Fruit fly (Drosophila melanogaster) whole organism, embryonic: ENCODE measurements around the gene Atpalpha.
A peak's percentile ranks its signal among the peaks of the same experiment; 100 is the strongest.

Source experiments
- Adf1 ChIP-seq: fragments of 200-800 bp; sonication (Bioruptor generic); IDR thresholded peaks from 2 replicates; pipeline ENCODE4 v1.3.6; 2022; ENCODE audit warnings: missing biosample characterization, missing genetic modification characterization
- Bgb ChIP-seq: fragments of 200-800 bp; sonication (Bioruptor generic); IDR thresholded peaks from 2 replicates; pipeline ENCODE4 v1.3.6; 2022; ENCODE audit warnings: missing biosample characterization, missing genetic modification characterization; ENCODE audit not compliant: partially characterized antibody
- CG10543 ChIP-seq: fragments of 200-800 bp; sonication (Bioruptor generic); optimal IDR thresholded peaks from 3 replicates; lab custom pipeline; 2017; ENCODE audit warnings: missing biosample characterization, mild to moderate bottlenecking, missing genetic modification characterization, moderate library complexity
- CG10959 ChIP-seq: fragments of 200-800 bp; sonication (Bioruptor generic); IDR thresholded peaks from 2 replicates; pipeline ENCODE4 v1.3.6; 2022; ENCODE audit warnings: missing biosample characterization, missing genetic modification characterization
- CG13894 ChIP-seq: fragments of 200-800 bp; sonication (Bioruptor generic); optimal IDR thresholded peaks from 3 replicates; lab custom pipeline; 2018; ENCODE audit warnings: missing biosample characterization, mild to moderate bottlenecking, missing genetic modification characterization, moderate library complexity
- CG16779 ChIP-seq: fragments of 200-800 bp; sonication (Bioruptor generic); IDR thresholded peaks from 2 replicates; pipeline ENCODE4 v1.3.6; 2022; ENCODE audit warnings: missing biosample characterization, missing genetic modification characterization
- CG17912 ChIP-seq: fragments of 200-800 bp; sonication (Bioruptor generic); optimal IDR thresholded peaks from 2 replicates; lab custom pipeline; 2018; ENCODE audit warnings: missing biosample characterization, mild to moderate bottlenecking, missing genetic modification characterization
- CG2199 ChIP-seq: fragments of 200-800 bp; sonication (Bioruptor generic); IDR thresholded peaks from 3 replicates; pipeline ENCODE4 v1.3.6; 2022; ENCODE audit warnings: missing biosample characterization, missing genetic modification characterization
- CG30020 ChIP-seq: fragments of 200-800 bp; optimal IDR thresholded peaks from 2 replicates; lab custom pipeline; 2019; ENCODE audit warnings: missing biosample characterization, mild to moderate bottlenecking, missing genetic modification characterization, moderate library complexity
- CG6272 ChIP-seq: fragments of 200-800 bp; sonication (Bioruptor generic); IDR thresholded peaks from 2 replicates; pipeline ENCODE4 v1.3.6; 2022; ENCODE audit warnings: missing biosample characterization, missing genetic modification characterization
- CG7372 ChIP-seq: fragments of 200-800 bp; sonication (Bioruptor generic); IDR thresholded peaks from 2 replicates; pipeline ENCODE4 v1.3.6; 2022; ENCODE audit warnings: missing biosample characterization, missing genetic modification characterization
- CG8765 ChIP-seq: fragments of 200-800 bp; sonication (Bioruptor generic); IDR thresholded peaks from 2 replicates; pipeline ENCODE4 v1.3.6; 2022; ENCODE audit warnings: missing biosample characterization, missing genetic modification characterization
- CG8924 ChIP-seq: fragments of 200-800 bp; optimal IDR thresholded peaks from 3 replicates; lab custom pipeline; 2019; ENCODE audit warnings: missing biosample characterization, mild to moderate bottlenecking, missing genetic modification characterization, moderate library complexity
- Camta ChIP-seq: fragments of 200-800 bp; sonication (Bioruptor generic); optimal IDR thresholded peaks from 2 replicates; lab custom pipeline; 2016; ENCODE audit warnings: missing biosample characterization, missing genetic modification characterization
- Deaf1 ChIP-seq: fragments of 200-800 bp; optimal IDR thresholded peaks from 3 replicates; lab custom pipeline; 2019; ENCODE audit warnings: missing biosample characterization, mild to moderate bottlenecking, missing genetic modification characterization, moderate library complexity
- Fer1 ChIP-seq: fragments of 200-800 bp; sonication (Bioruptor generic); optimal IDR thresholded peaks from 2 replicates; lab custom pipeline; 2017; ENCODE audit warnings: missing biosample characterization, mild to moderate bottlenecking, missing genetic modification characterization
- HHEX ChIP-seq: fragments of 200-800 bp; sonication (Bioruptor generic); optimal IDR thresholded peaks from 3 replicates; lab custom pipeline; 2017; ENCODE audit warnings: missing biosample characterization, mild to moderate bottlenecking, missing genetic modification characterization, missing genetic modification reagents
- Hmr ChIP-seq: fragments of 200-800 bp; sonication (Bioruptor generic); optimal IDR thresholded peaks from 3 replicates; lab custom pipeline; 2017; ENCODE audit warnings: mild to moderate bottlenecking, missing biosample characterization, missing genetic modification reagents, missing genetic modification characterization
- MBD-R2 ChIP-seq: fragments of 200-800 bp; sonication (Bioruptor generic); IDR thresholded peaks from 2 replicates; pipeline ENCODE4 v1.3.6; 2022; ENCODE audit warnings: missing biosample characterization, missing genetic modification characterization
- MESR4 ChIP-seq: fragments of 200-800 bp; sonication (Bioruptor generic); optimal IDR thresholded peaks from 2 replicates; lab custom pipeline; 2018; ENCODE audit warnings: missing biosample characterization, mild to moderate bottlenecking, missing genetic modification characterization, moderate library complexity
- Med ChIP-seq: fragments of 200-800 bp; sonication (Bioruptor generic); peaks from one replicate; lab custom pipeline; 2016; ENCODE audit warnings: missing biosample characterization, missing genetic modification characterization, mild to moderate bottlenecking, inconsistent platforms, moderate library complexity
- Pdp1 ChIP-seq, 2 experiments: fragments of 200-800 bp; sonication (Bioruptor generic); optimal IDR thresholded peaks; 3 replicates each; lab custom pipeline; 2016; ENCODE audit warnings: missing biosample characterization in 2 of 2, missing genetic modification characterization in 2 of 2, mild to moderate bottlenecking in 1 of 2, moderate library complexity in 1 of 2
- Sox102F ChIP-seq: fragments of 200-800 bp; sonication (Bioruptor generic); optimal IDR thresholded peaks from 2 replicates; lab custom pipeline; 2018; ENCODE audit warnings: missing biosample characterization, mild to moderate bottlenecking, missing genetic modification characterization, moderate library complexity
- Spps ChIP-seq: fragments of 200-800 bp; sonication (Bioruptor generic); optimal IDR thresholded peaks from 2 replicates; lab custom pipeline; 2018; ENCODE audit warnings: missing biosample characterization, mild to moderate bottlenecking, missing genetic modification characterization
- Ssrp ChIP-seq: fragments of 200-800 bp; sonication (Bioruptor generic); optimal IDR thresholded peaks from 2 replicates; lab custom pipeline; 2018; ENCODE audit warnings: missing biosample characterization, mild to moderate bottlenecking, missing genetic modification characterization, moderate library complexity
- Trl ChIP-seq, 3 experiments: fragments of >200 bp in 2 of 3; fragments of 200-800 bp in 1 of 3; sonication (Bioruptor generic) in 1 of 3; optimal IDR thresholded peaks; 2 replicates in 1 of 3; 3 replicates in 2 of 3; lab custom pipeline; 2016 to 2017; ENCODE audit warnings: missing biosample characterization in 1 of 3, missing genetic modification characterization in 1 of 3
- abd-A ChIP-seq: fragments of 200-800 bp; sonication (Bioruptor generic); optimal IDR thresholded peaks from 3 replicates; lab custom pipeline; 2019; ENCODE audit warnings: missing biosample characterization, mild to moderate bottlenecking, missing genetic modification characterization, moderate library complexity
- amos ChIP-seq: fragments of 200-800 bp; sonication (Bioruptor generic); IDR thresholded peaks from 2 replicates; pipeline ENCODE4 v1.3.6; 2022; ENCODE audit warnings: missing biosample characterization, missing genetic modification characterization; ENCODE audit not compliant: partially characterized antibody
- cad ChIP-seq: fragments of >200 bp; optimal IDR thresholded peaks from 2 replicates; lab custom pipeline; 2017; ENCODE audit warnings: missing biosample characterization, missing genetic modification characterization
- cas ChIP-seq: fragments of 200-800 bp; sonication (Bioruptor generic); IDR thresholded peaks from 2 replicates; pipeline ENCODE4 v1.3.6; 2022; ENCODE audit warnings: missing biosample characterization, missing genetic modification characterization
- chinmo ChIP-seq: fragments of 200-800 bp; sonication (Bioruptor generic); IDR thresholded peaks from 4 replicates; pipeline ENCODE4 v1.3.6; 2022; ENCODE audit warnings: missing biosample characterization, missing genetic modification characterization; ENCODE audit not compliant: partially characterized antibody
- cwo ChIP-seq: fragments of 200-800 bp; sonication (Bioruptor generic); optimal IDR thresholded peaks from 3 replicates; lab custom pipeline; 2017; ENCODE audit warnings: missing biosample characterization, missing genetic modification characterization, mild to moderate bottlenecking, moderate library complexity, missing genetic modification reagents
- ewg ChIP-seq: fragments of 200-800 bp; sonication (Bioruptor generic); optimal IDR thresholded peaks from 3 replicates; lab custom pipeline; 2017; ENCODE audit warnings: mild to moderate bottlenecking, missing biosample characterization, missing genetic modification reagents, missing genetic modification characterization
- fd64A ChIP-seq: fragments of 200-800 bp; sonication (Bioruptor generic); optimal IDR thresholded peaks from 3 replicates; lab custom pipeline; 2018; ENCODE audit warnings: missing biosample characterization, mild to moderate bottlenecking, missing genetic modification characterization
- gro ChIP-seq: fragments of 200-800 bp; sonication (Bioruptor generic); optimal IDR thresholded peaks from 2 replicates; lab custom pipeline; 2016; ENCODE audit warnings: missing biosample characterization, missing genetic modification characterization
- repo ChIP-seq: fragments of 200-800 bp; sonication (Bioruptor generic); optimal IDR thresholded peaks from 2 replicates; lab custom pipeline; 2016; ENCODE audit warnings: missing biosample characterization, missing genetic modification characterization
- rib ChIP-seq: fragments of 200-800 bp; sonication (Bioruptor generic); IDR thresholded peaks from 2 replicates; pipeline ENCODE4 v1.3.6; 2022; ENCODE audit warnings: missing biosample characterization, missing genetic modification characterization
- scrt ChIP-seq: fragments of 200-800 bp; sonication (Bioruptor generic); optimal IDR thresholded peaks from 2 replicates; lab custom pipeline; 2018; ENCODE audit warnings: missing biosample characterization, mild to moderate bottlenecking, missing genetic modification characterization, moderate library complexity
- sd ChIP-seq: fragments of 200-800 bp; sonication (Bioruptor generic); optimal IDR thresholded peaks from 3 replicates; lab custom pipeline; 2018; ENCODE audit warnings: missing biosample characterization, mild to moderate bottlenecking, missing genetic modification characterization, moderate library complexity
- seq ChIP-seq: fragments of 200-800 bp; sonication (Bioruptor generic); IDR thresholded peaks from 2 replicates; pipeline ENCODE4 v1.3.6; 2022; ENCODE audit warnings: missing biosample characterization, missing genetic modification characterization
- sim ChIP-seq: fragments of 200-800 bp; sonication (Bioruptor generic); IDR thresholded peaks from 2 replicates; pipeline ENCODE4 v1.3.6; 2022; ENCODE audit warnings: missing biosample characterization, missing genetic modification characterization
- slbo ChIP-seq: fragments of 200-800 bp; sonication (Bioruptor generic); IDR thresholded peaks from 2 replicates; pipeline ENCODE4 v1.3.6; 2022; ENCODE audit warnings: missing biosample characterization, missing genetic modification characterization
- sna ChIP-seq: fragments of 200-800 bp; sonication (Bioruptor generic); IDR thresholded peaks from 2 replicates; pipeline ENCODE4 v1.3.6; 2022; ENCODE audit warnings: missing biosample characterization, missing genetic modification characterization; ENCODE audit not compliant: partially characterized antibody
- tll ChIP-seq, 2 experiments: fragments of 200-800 bp in 1 of 2; fragments of >200 bp in 1 of 2; sonication (Bioruptor generic) in 1 of 2; optimal IDR thresholded peaks; 2 replicates each; lab custom pipeline; 2017 to 2019; ENCODE audit warnings: missing biosample characterization in 2 of 2, missing genetic modification characterization in 2 of 2, mild to moderate bottlenecking in 1 of 2, moderate library complexity in 1 of 2
- vvl ChIP-seq: fragments of 200-800 bp; sonication (Bioruptor generic); IDR thresholded peaks from 2 replicates; pipeline ENCODE4 v1.3.6; 2022; ENCODE audit warnings: missing biosample characterization, missing genetic modification characterization
- wor ChIP-seq: fragments of 200-800 bp; sonication (Bioruptor generic); IDR thresholded peaks from 2 replicates; pipeline ENCODE4 v1.3.6; 2022; ENCODE audit warnings: missing biosample characterization, missing genetic modification characterization
- zen2 ChIP-seq: fragments of 200-800 bp; sonication (Bioruptor generic); IDR thresholded peaks from 3 replicates; pipeline ENCODE4 v1.3.6; 2022; ENCODE audit warnings: missing biosample characterization, missing genetic modification characterization; ENCODE audit not compliant: partially characterized antibody

The Atpalpha gene

dm6 chr3R:20915828-20916227, 32.7 kb upstream of the Atpalpha start (continued):
- TF ChIP-seq cwo (GFP tag; lab: Kevin White, UChicago) (peak; percentile 85), vvl (GFP tag; lab: Robert Waterston, UW) (0 out of 2 replicates have a peak, but pooled peaks have one; percentile 26), Spps (no peak), CG8924 (no peak), CG30020 (tag; lab: Kevin White, UChicago) (no peak), HHEX (GFP tag; lab: Kevin White, UChicago) (peak; percentile 0), gro (peak; percentile 12), sd (tag; lab: Kevin White, UChicago) (peak; percentile 69), fd64A (GFP tag; lab: Kevin White, UChicago) (no peak), CG2199 (no peak), sna (GFP tag; lab: Robert Waterston, UW) (0 out of 2 replicates have a peak, but pooled peaks have one; percentile 12), Med (GFP tag; lab: Kevin White, UChicago) (peak; percentile 52), cad (GFP tag; lab: Kevin White, UChicago) (no peak)

dm6 chr3R:20945463-20945862, 3.1 kb upstream of the Atpalpha start, which contains the start of gene CG31191:
Gene CG31191, minus strand, starts transcription at chr3R:20945530.
- TF ChIP-seq Pdp1 (GFP tag; optimal IDR thresholded peaks at IDR 0.05; lab: Kevin White, UChicago) (no peak), scrt (peak; percentile 97), CG7372 (0 out of 2 replicates have a peak, but pooled peaks have one; percentile 12), rib (GFP tag; lab: Robert Waterston, UW) (no peak), wor (GFP tag; lab: Robert Waterston, UW) (no peak), repo (GFP tag; lab: Kevin White, UChicago) (no peak), Trl (optimal IDR thresholded peaks at IDR 0.05; lab: Kevin White, UChicago) (peak in 1 of 2 experiments; percentile 6), Trl (GFP tag; optimal IDR thresholded peaks at IDR 0.05; lab: Kevin White, UChicago) (no peak), Med (GFP tag; lab: Kevin White, UChicago) (peak; percentile 77), CG13894 (peak; percentile 14), zen2 (0 out of 3 replicates have a peak, but pooled peaks have one; percentile 20), MBD-R2 (GFP tag; lab: Robert Waterston, UW) (0 out of 2 replicates have a peak, but pooled peaks have one; percentile 29), ewg (GFP tag; lab: Kevin White, UChicago) (peak; percentile 65), Bgb (GFP tag; lab: Robert Waterston, UW) (peak; percentile 14; the same call in 1 of the 2 replicates), chinmo (0 out of 4 replicates have a peak, but pooled peaks have one; percentile 22), amos (GFP tag; lab: Robert Waterston, UW) (peak; percentile 23; the same call in 1 of the 2 replicates), Ssrp (tag; lab: Kevin White, UChicago) (no peak), Adf1 (peak; percentile 9; the same call in 1 of the 2 replicates), CG17912 (no peak), seq (GFP tag; lab: Robert Waterston, UW) (0 out of 2 replicates have a peak, but pooled peaks have one; percentile 5), MESR4 (GFP tag; lab: Kevin White, UChicago) (no peak), Fer1 (no peak), sim (GFP tag; lab: Robert Waterston, UW) (no peak), Deaf1 (peak; percentile 91), CG16779 (GFP tag; lab: Robert Waterston, UW) (peak; percentile 12; the same call in 1 of the 2 replicates), Hmr (GFP tag; lab: Kevin White, UChicago) (peak; percentile 10)

- TF ChIP-seq CG10959 (GFP tag; lab: Robert Waterston, UW) (no peak), CG6272 (GFP tag; lab: Robert Waterston, UW) (no peak), chinmo (0 out of 4 replicates have a peak, but pooled peaks have one; percentile 59), CG8765 (GFP tag; lab: Robert Waterston, UW) (no peak), CG10543 (GFP tag; lab: Kevin White, UChicago) (peak; percentile 16), abd-A (tag; lab: Kevin White, UChicago) (peak; percentile 87), tll (GFP tag; optimal IDR thresholded peaks at IDR 0.05; lab: Kevin White, UChicago) (no peak), Med (GFP tag; lab: Kevin White, UChicago) (peak; percentile 48), Deaf1 (peak; percentile 33), slbo (no peak), cas (GFP tag; lab: Robert Waterston, UW) (no peak), scrt (peak; percentile 94), Camta (GFP tag; lab: Kevin White, UChicago) (no peak), Sox102F (no peak)
These were observed 1.7 kb upstream of the Atpalpha start for dm6 chr3R:20946774-20947173.
